Fruit fly (Drosophila melanogaster) whole organism, wandering third instar larva: ENCODE results near the gene Acbp3.

ENCODE experiments used
- Abd-B ChIP-seq: fragments of >200 bp; optimal IDR thresholded peaks from 2 replicates; lab custom pipeline; 2017; ENCODE audit warnings: missing biosample characterization, missing genetic modification characterization
- CG32264 ChIP-seq: fragments of 200-800 bp; sonication (Bioruptor generic); optimal IDR thresholded peaks from 2 replicates; lab custom pipeline; 2016; ENCODE audit warnings: missing biosample characterization, missing genetic modification characterization
- CG9705 ChIP-seq: fragments of 200-800 bp; sonication (Bioruptor generic); optimal IDR thresholded peaks from 2 replicates; lab custom pipeline; 2018; ENCODE audit warnings: missing biosample characterization, mild to moderate bottlenecking, missing genetic modification characterization
- CrebA ChIP-seq: fragments of 200-800 bp; sonication (Bioruptor generic); optimal IDR thresholded peaks from 2 replicates; lab custom pipeline; 2016; ENCODE audit warnings: missing biosample characterization, mild to moderate bottlenecking, missing genetic modification characterization, borderline replicate concordance
- Dfd ChIP-seq: fragments of >200 bp; optimal IDR thresholded peaks from 2 replicates; lab custom pipeline; 2017; ENCODE audit warnings: missing biosample characterization, missing genetic modification characterization
- GATAd ChIP-seq: sonication (Bioruptor generic); optimal IDR thresholded peaks from 2 replicates; lab custom pipeline; 2016; ENCODE audit warnings: missing biosample characterization, missing genetic modification characterization
- HLH106 ChIP-seq: fragments of 200-800 bp; optimal IDR thresholded peaks from 3 replicates; lab custom pipeline; 2019; ENCODE audit warnings: missing biosample characterization, mild to moderate bottlenecking, missing genetic modification characterization, moderate library complexity
- Hr78 ChIP-seq: fragments of >200 bp; optimal IDR thresholded peaks from 2 replicates; lab custom pipeline; 2017; ENCODE audit warnings: missing biosample characterization, missing genetic modification characterization
- Hr83 ChIP-seq: fragments of 200-300 bp; sonication (Bioruptor generic); optimal IDR thresholded peaks from 2 replicates; lab custom pipeline; 2016; ENCODE audit warnings: missing biosample characterization, mild to moderate bottlenecking, missing genetic modification characterization, moderate library complexity; ENCODE audit not compliant: poor library complexity, severe bottlenecking
- Mio ChIP-seq: sonication (Bioruptor generic); optimal IDR thresholded peaks from 2 replicates; lab custom pipeline; 2016; ENCODE audit warnings: missing biosample characterization, missing genetic modification characterization
- N ChIP-seq: fragments of >200 bp; optimal IDR thresholded peaks from 2 replicates; lab custom pipeline; 2018; ENCODE audit warnings: missing biosample characterization, missing external identifiers, missing genetic modification characterization
- OdsH ChIP-seq: fragments of 200-800 bp; sonication (Bioruptor generic); optimal IDR thresholded peaks from 2 replicates; lab custom pipeline; 2016; ENCODE audit warnings: missing biosample characterization, mild to moderate bottlenecking, missing genetic modification characterization
- Sp1 ChIP-seq: fragments of 200-800 bp; sonication (Bioruptor generic); optimal IDR thresholded peaks from 3 replicates; lab custom pipeline; 2019; ENCODE audit warnings: missing biosample characterization, mild to moderate bottlenecking, missing genetic modification characterization, moderate library complexity
- Vsx2 ChIP-seq: fragments of 200-300, 225-300 bp; sonication (Bioruptor generic); optimal IDR thresholded peaks from 2 replicates; lab custom pipeline; 2018; ENCODE audit warnings: missing biosample characterization, missing genetic modification characterization; ENCODE audit not compliant: partially characterized antibody
- br ChIP-seq: fragments of 200-800 bp; sonication (Bioruptor generic); optimal IDR thresholded peaks from 2 replicates; lab custom pipeline; 2016; ENCODE audit warnings: missing biosample characterization, missing genetic modification characterization
- brk ChIP-seq: fragments of 200-800 bp; sonication (Bioruptor generic); optimal IDR thresholded peaks from 2 replicates; lab custom pipeline; 2016; ENCODE audit warnings: missing biosample characterization, mild to moderate bottlenecking, missing genetic modification characterization
- dl ChIP-seq, 2 experiments: fragments of 175-275, 200-275 bp in 1 of 2; fragments of 200-275 bp in 1 of 2; sonication (Bioruptor generic); optimal IDR thresholded peaks; lab custom pipeline; 2018; ENCODE audit warnings: mild to moderate bottlenecking in 2 of 2, missing biosample characterization in 2 of 2, missing genetic modification characterization in 2 of 2, moderate library complexity in 2 of 2; ENCODE audit not compliant: partially characterized antibody in 2 of 2, insufficient read depth in 1 of 2
- dmrt93B ChIP-seq: fragments of 200-800 bp; sonication (Bioruptor generic); optimal IDR thresholded peaks from 2 replicates; lab custom pipeline; 2018; ENCODE audit warnings: missing biosample characterization, mild to moderate bottlenecking, missing genetic modification characterization
- dsf ChIP-seq: sonication (Bioruptor generic); optimal IDR thresholded peaks from 2 replicates; lab custom pipeline; 2016; ENCODE audit warnings: missing biosample characterization, missing genetic modification characterization, borderline replicate concordance
- ey ChIP-seq: fragments of 200-800 bp; sonication (Bioruptor generic); optimal IDR thresholded peaks from 2 replicates; lab custom pipeline; 2016; ENCODE audit warnings: missing biosample characterization, missing genetic modification characterization
- fru ChIP-seq: fragments of 200-800 bp; sonication (Bioruptor generic); optimal IDR thresholded peaks from 3 replicates; lab custom pipeline; 2016; ENCODE audit warnings: missing biosample characterization, mild to moderate bottlenecking, missing genetic modification characterization
- h ChIP-seq: fragments of 200-800 bp; sonication (Bioruptor generic); optimal IDR thresholded peaks from 3 replicates; lab custom pipeline; 2016; ENCODE audit warnings: missing biosample characterization, mild to moderate bottlenecking, missing genetic modification characterization
- jim ChIP-seq: fragments of 175-275, 200-325 bp; sonication (Bioruptor generic); optimal IDR thresholded peaks from 2 replicates; lab custom pipeline; 2016; ENCODE audit warnings: missing biosample characterization, mild to moderate bottlenecking, missing genetic modification characterization
- psq ChIP-seq: fragments of 200-800 bp; sonication (Bioruptor generic); optimal IDR thresholded peaks from 3 replicates; lab custom pipeline; 2017; ENCODE audit warnings: missing biosample characterization, mild to moderate bottlenecking, missing genetic modification characterization, moderate library complexity
- rgr ChIP-seq: fragments of 200-800 bp; sonication (Bioruptor generic); optimal IDR thresholded peaks from 3 replicates; lab custom pipeline; 2016; ENCODE audit warnings: missing biosample characterization, mild to moderate bottlenecking, missing genetic modification characterization
- sage ChIP-seq: fragments of 200-800 bp; sonication (Bioruptor generic); optimal IDR thresholded peaks from 2 replicates; lab custom pipeline; 2016; ENCODE audit warnings: missing biosample characterization, mild to moderate bottlenecking, missing genetic modification characterization
- sv ChIP-seq: fragments of 200-800 bp; sonication (Bioruptor generic); optimal IDR thresholded peaks from 3 replicates; lab custom pipeline; 2016; ENCODE audit warnings: missing biosample characterization, missing genetic modification characterization
- usp ChIP-seq: fragments of >200 bp; optimal IDR thresholded peaks from 2 replicates; lab custom pipeline; 2017; ENCODE audit warnings: missing biosample characterization, missing genetic modification characterization
- woc ChIP-seq: sonication (Bioruptor generic); optimal IDR thresholded peaks from 2 replicates; lab custom pipeline; 2016; ENCODE audit warnings: missing biosample characterization, mild to moderate bottlenecking, missing genetic modification characterization

Acbp3 gene

dm6 chr3L:7088687-7089086 is 42.0 kb upstream of the Acbp3 start, which contains the start of gene Cpr65Eb:
Cpr65Eb (minus strand) TSS chr3L:7088787.
- TF ChIP-seq Sp1 (GFP tag; lab: Kevin White, UChicago) (no peak), CG9705 (no peak), Hr78 (no peak), CG32264 (GFP tag; lab: Kevin White, UChicago) (no peak), CrebA (no peak), brk (GFP tag; lab: Kevin White, UChicago) (no peak)

- TF ChIP-seq woc (GFP tag; lab: Kevin White, UChicago) (no peak), fru (GFP tag; lab: Kevin White, UChicago) (peak; percentile 2), br (GFP tag; lab: Kevin White, UChicago) (no peak), Mio (GFP tag; lab: Kevin White, UChicago) (no peak), Abd-B (GFP tag; lab: Kevin White, UChicago) (no peak), h (GFP tag; lab: Kevin White, UChicago) (peak; percentile 36), rgr (GFP tag; lab: Kevin White, UChicago) (no peak), dsf (GFP tag; lab: Kevin White, UChicago) (no peak), HLH106 (tag; lab: Kevin White, UChicago) (peak; percentile 5)
These were observed 39.9 kb upstream of the Acbp3 start for dm6 chr3L:7090764-7091163.

- TF ChIP-seq CG9705 (no peak), GATAd (GFP tag; lab: Kevin White, UChicago) (no peak), Vsx2 (GFP tag; lab: Kevin White, UChicago) (no peak), OdsH (no peak), br (GFP tag; lab: Kevin White, UChicago) (no peak), Hr83 (GFP tag; lab: Kevin White, UChicago) (no peak), dmrt93B (no peak), ey (GFP tag; lab: Kevin White, UChicago) (no peak), psq (no peak), CrebA (no peak), N (GFP tag; lab: Kevin White, UChicago) (no peak), dl (GFP tag; optimal IDR thresholded peaks at IDR 0.05; lab: Kevin White, UChicago; ENCODE audit: insufficient read depth in 1 of 2, partially characterized antibody in 2 of 2) (no peak), woc (GFP tag; lab: Kevin White, UChicago) (no peak), usp (GFP tag; lab: Kevin White, UChicago) (no peak), sv (GFP tag; lab: Kevin White, UChicago) (no peak), Mio (GFP tag; lab: Kevin White, UChicago) (no peak), fru (GFP tag; lab: Kevin White, UChicago) (no peak)
These were observed 39.3 kb upstream of the Acbp3 start for dm6 chr3L:7091331-7091904.

dm6 chr3L:7092904-7093303 is 37.8 kb upstream of the Acbp3 start, which contains the start of gene Cpr65Ec:
Cpr65Ec (plus strand) TSS chr3L:7093204.
- no peak for TF ChIP-seq Dfd
- no peak for TF ChIP-seq jim (GFP tag; lab: Kevin White, UChicago)
- TF ChIP-seq Sp1 (GFP tag; lab: Kevin White, UChicago), result no peak
- TF ChIP-seq CG32264 (GFP tag; lab: Kevin White, UChicago), result no peak
- TF ChIP-seq dl (GFP tag; optimal IDR thresholded peaks at IDR 0.05; lab: Kevin White, UChicago; ENCODE audit: insufficient read depth in 1 of 2, partially characterized antibody in 2 of 2), result no peak
- no peak for TF ChIP-seq h (GFP tag; lab: Kevin White, UChicago)
- TF ChIP-seq Hr83 (GFP tag; lab: Kevin White, UChicago), result no peak
- no peak for TF ChIP-seq psq
- TF ChIP-seq, all 38 proteins: peak for 0

dm6 chr3L:7094020-7094419 is 36.7 kb upstream of the Acbp3 start:
- TF ChIP-seq sage (GFP tag; lab: Kevin White, UChicago), result no peak
- TF ChIP-seq h (GFP tag; lab: Kevin White, UChicago), result no peak
- no peak for TF ChIP-seq Abd-B (GFP tag; lab: Kevin White, UChicago)
